Worm (Caenorhabditis elegans): ENCODE measurements around the gene fbxb-43.

fbxb-43 gene

ce11 chrII:1503663-1504062, 32.4 kb upstream of the fbxb-43 start (continued):
- TF ChIP-seq unc-86 (tag; optimal IDR thresholded peaks at IDR 0.05) (no peak), ceh-63 (GFP tag; optimal IDR thresholded peaks at IDR 0.05) (no peak)

- TF ChIP-seq nhr-71 (tag; optimal IDR thresholded peaks at IDR 0.05) (no peak), nhr-28 (tag; optimal IDR thresholded peaks at IDR 0.05) (no peak), tlp-1 (tag; optimal IDR thresholded peaks at IDR 0.05) (no peak), mdl-1 (tag; optimal IDR thresholded peaks at IDR 0.05) (no peak), nhr-76 (tag; optimal IDR thresholded peaks at IDR 0.05) (no peak), fkh-8 (tag; optimal IDR thresholded peaks at IDR 0.05) (no peak), lin-14 (GFP tag; optimal IDR thresholded peaks at IDR 0.05) (peak; percentile 1)
These were observed 31.8 kb upstream of the fbxb-43 start, which contains the start of gene fdgt-1 for ce11 chrII:1504266-1504665. Gene fdgt-1 (plus strand): TSS chrII:1504566.

DNA sequence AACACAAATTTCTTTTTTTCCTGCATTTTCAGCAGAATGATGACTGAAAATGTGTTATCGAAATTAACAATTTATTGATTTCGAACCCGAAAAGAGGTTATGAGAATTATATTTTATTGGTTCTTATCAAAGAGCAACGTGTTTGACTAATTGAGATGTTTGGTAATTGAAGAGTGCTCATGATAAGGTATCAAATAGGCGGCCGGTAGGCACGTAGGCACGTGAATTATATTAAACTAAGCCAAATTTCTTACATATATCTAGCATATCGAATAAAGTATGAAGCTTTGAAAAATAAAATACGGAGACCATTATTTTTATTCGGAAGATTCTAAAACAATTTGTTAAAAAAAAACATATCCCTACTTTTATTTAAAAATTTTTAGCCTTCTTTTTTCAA, 18.7 kb upstream of the fbxb-43 start, which contains the start of gene math-45:
Gene math-45, minus strand, starts transcription at position 101 of the 400 bp plus-strand sequence.
- peak; percentile 8 for TF ChIP-seq elt-2 (tag; optimal IDR thresholded peaks at IDR 0.05)
- no peak for TF ChIP-seq elt-3 (tag; optimal IDR thresholded peaks at IDR 0.05)
- TF ChIP-seq nhr-47 (tag; optimal IDR thresholded peaks at IDR 0.05) = no peak
- no peak for TF ChIP-seq grh-1 (GFP tag; IDR thresholded peaks at IDR 0.05)
- no peak for TF ChIP-seq efl-3 (GFP tag; optimal IDR thresholded peaks at IDR 0.05)
- TF ChIP-seq pax-3 (tag; optimal IDR thresholded peaks at IDR 0.05) = no peak
- TF ChIP-seq nhr-71 (tag; optimal IDR thresholded peaks at IDR 0.05) = no peak
- no peak for TF ChIP-seq nhr-90 (tag; optimal IDR thresholded peaks at IDR 0.05; ENCODE audit: poor library complexity)
- no peak for TF ChIP-seq C04F5.9 (tag; optimal IDR thresholded peaks at IDR 0.05)
- TF ChIP-seq efl-1 (optimal IDR thresholded peaks at IDR 0.05) = no peak
- peak in 1 of 2 experiments; percentile 37 for TF ChIP-seq efl-1 (GFP tag; optimal IDR thresholded peaks at IDR 0.05 in 1 of 2)
- no peak for TF ChIP-seq isw-1 (GFP tag; IDR thresholded peaks at IDR 0.05)
- no peak for TF ChIP-seq C16A3.4 (tag; optimal IDR thresholded peaks at IDR 0.05)

DNA sequence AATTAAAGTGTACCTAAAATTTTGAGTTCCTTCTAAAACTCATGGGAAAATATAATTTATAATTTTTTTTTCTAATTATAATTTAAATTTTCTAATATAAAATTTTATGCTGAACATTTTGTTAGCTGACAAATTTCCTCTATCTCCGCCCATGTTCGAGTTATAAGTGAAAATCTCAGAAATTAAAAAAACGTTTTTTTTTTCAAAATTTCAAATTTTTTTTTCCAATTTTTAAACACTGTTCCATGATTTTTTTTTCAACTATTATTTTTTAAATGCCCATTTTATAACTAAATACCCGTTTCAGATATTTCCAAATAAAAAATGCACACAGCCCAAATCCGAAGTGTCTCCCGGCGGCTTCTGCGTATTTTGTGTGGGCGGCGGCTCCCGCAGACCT, 17.1 kb upstream of the fbxb-43 start, which contains the start of gene Y51H7BR.8:
Gene Y51H7BR.8, plus strand, starts transcription at position 301 of the 400 bp plus-strand sequence.
- TF ChIP-seq mdl-1 (tag; optimal IDR thresholded peaks at IDR 0.05) = no peak
- no peak for TF ChIP-seq nhr-85 (tag)
- no peak for TF ChIP-seq F16B12.6 (tag; optimal IDR thresholded peaks at IDR 0.05)
- no peak for TF ChIP-seq lin-35 (GFP tag; optimal IDR thresholded peaks at IDR 0.05)
- TF ChIP-seq unc-130 (tag; optimal IDR thresholded peaks at IDR 0.05) = no peak
- TF ChIP-seq lir-3 (tag; optimal IDR thresholded peaks at IDR 0.05; ENCODE audit: poor library complexity) = no peak

ce11 chrII:1519867-1520266, 16.2 kb upstream of the fbxb-43 start:
- TF ChIP-seq aly-2 (tag; optimal IDR thresholded peaks at IDR 0.05) (no peak), F16B12.6 (tag; optimal IDR thresholded peaks at IDR 0.05) (no peak), snu-23 (GFP tag; optimal IDR thresholded peaks at IDR 0.05) (peak; percentile 48), tlp-1 (tag; optimal IDR thresholded peaks at IDR 0.05) (no peak), ceh-63 (GFP tag; optimal IDR thresholded peaks at IDR 0.05) (no peak), unc-86 (tag; optimal IDR thresholded peaks at IDR 0.05) (no peak), ztf-11 (tag; optimal IDR thresholded peaks at IDR 0.05) (no peak), fkh-8 (tag; optimal IDR thresholded peaks at IDR 0.05) (peak; percentile 52), C34B4.2 (tag; optimal IDR thresholded peaks at IDR 0.05) (no peak), xbp-1 (tag; optimal IDR thresholded peaks at IDR 0.05) (no peak), mep-1 (tag; optimal IDR thresholded peaks at IDR 0.05) (no peak), nhr-85 (tag) (no peak), fkh-10 (GFP tag; optimal IDR thresholded peaks at IDR 0.05) (peak; percentile 15), elt-2 (tag; optimal IDR thresholded peaks at IDR 0.05) (no peak), nhr-71 (tag; optimal IDR thresholded peaks at IDR 0.05) (peak; percentile 35), mef-2 (tag; optimal IDR thresholded peaks at IDR 0.05) (no peak), mab-9 (GFP tag; IDR thresholded peaks at IDR 0.05) (peak; percentile 51; the same call in 1 of the 2 replicates), rnt-1 (tag; optimal IDR thresholded peaks at IDR 0.05) (no peak), lsy-2 (tag; optimal IDR thresholded peaks at IDR 0.05) (peak in 1 of 2 experiments; percentile 36), unc-62 (GFP tag; optimal IDR thresholded peaks at IDR 0.05) (no peak), mdl-1 (tag; optimal IDR thresholded peaks at IDR 0.05) (no peak), nhr-76 (tag; optimal IDR thresholded peaks at IDR 0.05) (no peak), pax-3 (tag; optimal IDR thresholded peaks at IDR 0.05) (no peak), ama-1 (optimal IDR thresholded peaks at IDR 0.05) (no peak), nhr-47 (tag; optimal IDR thresholded peaks at IDR 0.05) (peak; percentile 37), ceh-90 (tag; optimal IDR thresholded peaks at IDR 0.05) (no peak), nhr-20 (tag; optimal IDR thresholded peaks at IDR 0.05) (no peak), lin-13 (GFP tag; optimal IDR thresholded peaks at IDR 0.05) (peak; percentile 33), blmp-1 (tag; optimal IDR thresholded peaks at IDR 0.05) (no peak), nhr-84 (tag; optimal IDR thresholded peaks at IDR 0.05) (no peak), unc-130 (tag; optimal IDR thresholded peaks at IDR 0.05) (no peak), skn-1 (tag; optimal IDR thresholded peaks at IDR 0.05) (no peak)

All from whole organism, L1 larva.